Fruit fly (Drosophila melanogaster) whole organism, embryonic: ENCODE data around the gene CG4586.

ENCODE experiments used
- ATbp ChIP-seq: fragments of 200-800 bp; sonication (Bioruptor generic); optimal IDR thresholded peaks from 2 replicates; lab custom pipeline; 2017; ENCODE audit warnings: missing biosample characterization, mild to moderate bottlenecking, missing genetic modification characterization, missing genetic modification reagents
- Bteb2 ChIP-seq: fragments of 200-800 bp; sonication (Bioruptor generic); optimal IDR thresholded peaks from 2 replicates; lab custom pipeline; 2016; ENCODE audit warnings: missing biosample characterization, missing genetic modification characterization
- CG10147 ChIP-seq: fragments of 200-800 bp; sonication (Bioruptor generic); optimal IDR thresholded peaks from 2 replicates; lab custom pipeline; 2019; ENCODE audit warnings: missing biosample characterization, mild to moderate bottlenecking, missing genetic modification characterization, moderate library complexity
- CG10959 ChIP-seq: fragments of 200-800 bp; sonication (Bioruptor generic); IDR thresholded peaks from 2 replicates; pipeline ENCODE4 v1.3.6; 2022; ENCODE audit warnings: missing biosample characterization, missing genetic modification characterization
- CG11696 ChIP-seq: fragments of 200-800 bp; sonication (Bioruptor generic); IDR thresholded peaks from 2 replicates; pipeline ENCODE4 v1.3.6; 2022; ENCODE audit warnings: missing biosample characterization, missing genetic modification characterization
- CG1233 ChIP-seq: fragments of 200-800 bp; sonication (Bioruptor generic); optimal IDR thresholded peaks from 4 replicates; lab custom pipeline; 2018; ENCODE audit warnings: missing biosample characterization, mild to moderate bottlenecking, missing genetic modification characterization
- CG12769 ChIP-seq: fragments of 200-800 bp; sonication (Bioruptor generic); optimal IDR thresholded peaks from 2 replicates; lab custom pipeline; 2019; ENCODE audit warnings: missing biosample characterization, mild to moderate bottlenecking, missing genetic modification characterization, moderate library complexity
- CG13296 ChIP-seq: fragments of 200-800 bp; sonication (Bioruptor generic); optimal IDR thresholded peaks from 3 replicates; lab custom pipeline; 2018; ENCODE audit warnings: missing biosample characterization, mild to moderate bottlenecking, missing genetic modification characterization
- CG13424 ChIP-seq: fragments of 200-800 bp; sonication (Bioruptor generic); optimal IDR thresholded peaks from 2 replicates; lab custom pipeline; 2019; ENCODE audit warnings: missing biosample characterization, mild to moderate bottlenecking, missing genetic modification characterization, moderate library complexity
- CG15073 ChIP-seq: fragments of 200-800 bp; sonication (Bioruptor generic); optimal IDR thresholded peaks from 2 replicates; lab custom pipeline; 2016; ENCODE audit warnings: missing biosample characterization, missing genetic modification characterization
- CG15601 ChIP-seq: fragments of 200-800 bp; sonication (Bioruptor generic); optimal IDR thresholded peaks from 3 replicates; lab custom pipeline; 2019; ENCODE audit warnings: missing biosample characterization, mild to moderate bottlenecking, missing genetic modification characterization, moderate library complexity
- CG1602 ChIP-seq: fragments of 200-800 bp; sonication (Bioruptor generic); optimal IDR thresholded peaks from 3 replicates; lab custom pipeline; 2016; ENCODE audit warnings: missing biosample characterization, missing genetic modification characterization
- CG17912 ChIP-seq: fragments of 200-800 bp; sonication (Bioruptor generic); optimal IDR thresholded peaks from 2 replicates; lab custom pipeline; 2018; ENCODE audit warnings: missing biosample characterization, mild to moderate bottlenecking, missing genetic modification characterization
- CG2202 ChIP-seq: fragments of 200-800 bp; sonication (Bioruptor generic); optimal IDR thresholded peaks from 2 replicates; lab custom pipeline; 2018; ENCODE audit warnings: missing biosample characterization, mild to moderate bottlenecking, missing genetic modification characterization
- CG2678 ChIP-seq: fragments of 200-800 bp; sonication (Bioruptor generic); optimal IDR thresholded peaks from 3 replicates; lab custom pipeline; 2019; ENCODE audit warnings: missing biosample characterization, mild to moderate bottlenecking, missing genetic modification characterization, moderate library complexity
- CG3065 ChIP-seq: fragments of 200-800 bp; sonication (Bioruptor generic); optimal IDR thresholded peaks from 2 replicates; lab custom pipeline; 2016; ENCODE audit warnings: missing biosample characterization, missing genetic modification characterization
- CG3281 ChIP-seq: fragments of 200-800 bp; sonication (Bioruptor generic); optimal IDR thresholded peaks from 3 replicates; lab custom pipeline; 2017; ENCODE audit warnings: missing biosample characterization, mild to moderate bottlenecking, missing genetic modification characterization
- CG3847 ChIP-seq: fragments of 200-800 bp; sonication (Bioruptor generic); IDR thresholded peaks from 2 replicates; pipeline ENCODE4 v1.3.6; 2022; ENCODE audit warnings: missing biosample characterization, missing genetic modification characterization
- CG4424 ChIP-seq: fragments of 200-800 bp; sonication (Bioruptor generic); optimal IDR thresholded peaks from 3 replicates; lab custom pipeline; 2016; ENCODE audit warnings: missing biosample characterization, missing genetic modification characterization
- CG4854 ChIP-seq: fragments of 200-800 bp; sonication (Bioruptor generic); optimal IDR thresholded peaks from 2 replicates; lab custom pipeline; 2016; ENCODE audit warnings: missing biosample characterization, missing genetic modification characterization, inconsistent platforms
- CG6175 ChIP-seq: fragments of 200-800 bp; sonication (Bioruptor generic); IDR thresholded peaks from 3 replicates; pipeline ENCODE4 v1.3.6; 2022; ENCODE audit warnings: missing biosample characterization, missing genetic modification characterization
- CG6689 ChIP-seq: fragments of 200-800 bp; sonication (Bioruptor generic); IDR thresholded peaks from 2 replicates; pipeline ENCODE4 v1.3.6; 2022; ENCODE audit warnings: missing biosample characterization, missing genetic modification characterization
- CG6791 ChIP-seq: fragments of 200-800 bp; sonication (Bioruptor generic); IDR thresholded peaks from 3 replicates; pipeline ENCODE4 v1.3.6; 2022; ENCODE audit warnings: missing biosample characterization, missing genetic modification characterization; ENCODE audit not compliant: partially characterized antibody
- CG8924 ChIP-seq: fragments of 200-800 bp; optimal IDR thresholded peaks from 3 replicates; lab custom pipeline; 2019; ENCODE audit warnings: missing biosample characterization, mild to moderate bottlenecking, missing genetic modification characterization, moderate library complexity
- CG9876 ChIP-seq: fragments of 200-800 bp; sonication (Bioruptor generic); optimal IDR thresholded peaks from 2 replicates; lab custom pipeline; 2016; ENCODE audit warnings: missing biosample characterization, missing genetic modification characterization
- CG9932 ChIP-seq: fragments of 200-800 bp; sonication (Bioruptor generic); IDR thresholded peaks from 2 replicates; pipeline ENCODE4 v1.3.6; 2022; ENCODE audit warnings: missing biosample characterization, missing genetic modification characterization
- Hr51 ChIP-seq, 2 experiments: fragments of 200-800 bp; sonication (Bioruptor generic); optimal IDR thresholded peaks; 2 replicates in 1 of 2; 3 replicates in 1 of 2; lab custom pipeline; 2016 to 2018; ENCODE audit warnings: missing biosample characterization in 2 of 2, missing genetic modification characterization in 2 of 2, mild to moderate bottlenecking in 1 of 2, moderate library complexity in 1 of 2
- Max ChIP-seq: fragments of 200-800 bp; sonication (Bioruptor generic); optimal IDR thresholded peaks from 2 replicates; lab custom pipeline; 2016; ENCODE audit warnings: missing biosample characterization, mild to moderate bottlenecking, missing genetic modification characterization
- Myb ChIP-seq: fragments of 200-800 bp; sonication (Bioruptor generic); optimal IDR thresholded peaks from 2 replicates; lab custom pipeline; 2016; ENCODE audit warnings: missing biosample characterization, missing genetic modification characterization
- Nf-YA ChIP-seq: fragments of 200-800 bp; sonication (Bioruptor generic); IDR thresholded peaks from 2 replicates; pipeline ENCODE4 v1.3.6; 2022; ENCODE audit warnings: missing biosample characterization, missing genetic modification characterization
- Sox100B ChIP-seq: fragments of 200-800 bp; sonication (Bioruptor generic); optimal IDR thresholded peaks from 3 replicates; lab custom pipeline; 2018; ENCODE audit warnings: missing biosample characterization, mild to moderate bottlenecking, missing genetic modification characterization
- ash1 ChIP-seq: fragments of 200-800 bp; sonication (Bioruptor generic); optimal IDR thresholded peaks from 2 replicates; lab custom pipeline; 2018; ENCODE audit warnings: missing biosample characterization, mild to moderate bottlenecking, missing genetic modification characterization
- chif ChIP-seq, 2 experiments: fragments of 200-800 bp; sonication (Bioruptor generic); optimal IDR thresholded peaks; 3 replicates each; lab custom pipeline; 2016; ENCODE audit warnings: missing biosample characterization in 2 of 2, missing genetic modification characterization in 2 of 2
- ci ChIP-seq: fragments of 200-800 bp; sonication (Bioruptor generic); IDR thresholded peaks from 3 replicates; pipeline ENCODE4 v1.3.6; 2022; ENCODE audit warnings: missing biosample characterization, missing genetic modification characterization
- disco-r ChIP-seq: fragments of 200-800 bp; sonication (Bioruptor generic); optimal IDR thresholded peaks from 2 replicates; lab custom pipeline; 2016; ENCODE audit warnings: missing biosample characterization, missing genetic modification characterization
- exex ChIP-seq: fragments of 200-800 bp; sonication (Bioruptor generic); optimal IDR thresholded peaks from 4 replicates; lab custom pipeline; 2018; ENCODE audit warnings: missing biosample characterization, mild to moderate bottlenecking, missing genetic modification characterization, moderate library complexity
- fd96Cb ChIP-seq: fragments of 200-800 bp; sonication (Bioruptor generic); optimal IDR thresholded peaks from 2 replicates; lab custom pipeline; 2018; ENCODE audit warnings: missing biosample characterization, mild to moderate bottlenecking, missing genetic modification characterization, moderate library complexity
- gcm ChIP-seq: fragments of 200-800 bp; sonication (Bioruptor generic); optimal IDR thresholded peaks from 2 replicates; lab custom pipeline; 2019; ENCODE audit warnings: missing biosample characterization, mild to moderate bottlenecking, missing genetic modification characterization, moderate library complexity
- h ChIP-seq: fragments of >200 bp; optimal IDR thresholded peaks from 2 replicates; lab custom pipeline; 2017
- hkb ChIP-seq, 2 experiments: fragments of 200-800 bp in 1 of 2; fragments of >200 bp in 1 of 2; sonication (Bioruptor generic) in 1 of 2; IDR thresholded peaks in 1 of 2; optimal IDR thresholded peaks in 1 of 2; 2 replicates each; pipeline versions ENCODE4 v1.3.6 to Lab custom; 2017 to 2022; ENCODE audit warnings: missing biosample characterization in 1 of 2, missing genetic modification characterization in 1 of 2
- hth ChIP-seq: fragments of >200 bp; optimal IDR thresholded peaks from 2 replicates; lab custom pipeline; 2017; ENCODE audit warnings: inconsistent platforms
- knrl ChIP-seq: fragments of 200-800 bp; sonication (Bioruptor generic); IDR thresholded peaks from 3 replicates; pipeline ENCODE4 v1.3.6; 2022; ENCODE audit warnings: missing biosample characterization, missing genetic modification characterization; ENCODE audit not compliant: partially characterized antibody
- pita ChIP-seq: fragments of 200-800 bp; sonication (Bioruptor generic); optimal IDR thresholded peaks from 2 replicates; lab custom pipeline; 2017; ENCODE audit warnings: missing biosample characterization, mild to moderate bottlenecking, missing genetic modification characterization
- row ChIP-seq: fragments of 200-800 bp; sonication (Bioruptor generic); IDR thresholded peaks from 3 replicates; pipeline ENCODE4 v1.3.6; 2022; ENCODE audit warnings: missing biosample characterization, missing genetic modification characterization
- shn ChIP-seq: fragments of 200-800 bp; sonication (Bioruptor generic); optimal IDR thresholded peaks from 3 replicates; lab custom pipeline; 2016; ENCODE audit warnings: missing biosample characterization, missing genetic modification characterization
- slou ChIP-seq: fragments of 200-800 bp; sonication (Bioruptor generic); optimal IDR thresholded peaks from 3 replicates; lab custom pipeline; 2016; ENCODE audit warnings: missing biosample characterization, missing genetic modification characterization
- tin ChIP-seq: fragments of 200-800 bp; sonication (Bioruptor generic); optimal IDR thresholded peaks from 3 replicates; lab custom pipeline; 2016; ENCODE audit warnings: missing biosample characterization, missing genetic modification characterization
- toy ChIP-seq: fragments of 200-800 bp; sonication (Bioruptor generic); IDR thresholded peaks from 2 replicates; pipeline ENCODE4 v1.3.6; 2022; ENCODE audit warnings: missing biosample characterization, missing genetic modification characterization
- vvl ChIP-seq: fragments of 200-800 bp; sonication (Bioruptor generic); IDR thresholded peaks from 2 replicates; pipeline ENCODE4 v1.3.6; 2022; ENCODE audit warnings: missing biosample characterization, missing genetic modification characterization
- wdn ChIP-seq: fragments of 200-800 bp; sonication (Bioruptor generic); IDR thresholded peaks from 2 replicates; pipeline ENCODE4 v1.3.6; 2022; ENCODE audit warnings: missing biosample characterization, missing genetic modification characterization
- zen ChIP-seq: fragments of 200-800 bp; sonication (Bioruptor generic); optimal IDR thresholded peaks from 3 replicates; lab custom pipeline; 2018; ENCODE audit warnings: missing biosample characterization, mild to moderate bottlenecking, missing genetic modification characterization, moderate library complexity

CG4586 gene

dm6 chrX:6993753-6994152 lies 24.0 kb downstream of the CG4586 start (continued):
- peak; percentile 57 for TF ChIP-seq CG1233 (GFP tag; lab: Kevin White, UChicago)
- peak; percentile 42 for TF ChIP-seq Bteb2 (GFP tag; lab: Kevin White, UChicago)
- TF ChIP-seq CG6689 (GFP tag; lab: Robert Waterston, UW), result peak; percentile 75
- peak; percentile 76 for TF ChIP-seq shn (GFP tag; lab: Kevin White, UChicago)
- TF ChIP-seq fd96Cb (tag; lab: Kevin White, UChicago), result peak; percentile 65
- TF ChIP-seq Max (GFP tag; lab: Kevin White, UChicago), result peak; percentile 23
- TF ChIP-seq Hr51 (GFP tag; optimal IDR thresholded peaks at IDR 0.05; lab: Kevin White, UChicago), result peak; percentile 31 to 73
- peak; percentile 59 for TF ChIP-seq CG9876 (GFP tag; lab: Kevin White, UChicago)
- TF ChIP-seq CG8924 (tag; lab: Kevin White, UChicago), result peak; percentile 52
- TF ChIP-seq CG3065 (GFP tag; lab: Kevin White, UChicago), result no peak
- peak; percentile 72 for TF ChIP-seq CG13424
- peak; percentile 56 for TF ChIP-seq Myb (GFP tag; lab: Kevin White, UChicago)
- peak; percentile 23 for TF ChIP-seq gcm (GFP tag; lab: Kevin White, UChicago)
- TF ChIP-seq Sox100B, result peak; percentile 42
- TF ChIP-seq wdn (GFP tag; lab: Robert Waterston, UW), result peak; percentile 76
- TF ChIP-seq CG15073, result no peak
- TF ChIP-seq CG17912 (GFP tag; lab: Kevin White, UChicago), result no peak
- TF ChIP-seq vvl (GFP tag; lab: Robert Waterston, UW), result peak; percentile 89
- TF ChIP-seq CG6175 (GFP tag; lab: Robert Waterston, UW), result peak; percentile 62; the same call in 2 of the 3 replicates
- peak; percentile 92 for TF ChIP-seq row
- no peak for TF ChIP-seq slou (GFP tag; lab: Kevin White, UChicago)
- peak; percentile 50 for TF ChIP-seq CG4854 (GFP tag; lab: Kevin White, UChicago)
- TF ChIP-seq zen (tag; lab: Kevin White, UChicago), result peak; percentile 56
- peak; percentile 74 for TF ChIP-seq Nf-YA (GFP tag; lab: Robert Waterston, UW)
- TF ChIP-seq CG2678, result peak; percentile 82
- TF ChIP-seq CG13296 (GFP tag; lab: Kevin White, UChicago), result peak; percentile 35
- no peak for TF ChIP-seq disco-r (GFP tag; lab: Kevin White, UChicago)
- TF ChIP-seq CG4424 (GFP tag; lab: Kevin White, UChicago), result peak; percentile 75
- no peak for TF ChIP-seq h (lab: Kevin White, UChicago)
- no peak for TF ChIP-seq CG6791 (GFP tag; lab: Robert Waterston, UW)
- peak; percentile 44 for TF ChIP-seq CG15601 (tag; lab: Kevin White, UChicago)
- TF ChIP-seq CG3281 (GFP tag; lab: Kevin White, UChicago), result peak; percentile 62
- no peak for TF ChIP-seq toy (GFP tag; lab: Robert Waterston, UW)
- peak; percentile 57; the same call in 1 of the 2 replicates for TF ChIP-seq CG11696
- no peak for TF ChIP-seq hth (lab: Kevin White, UChicago)
- no peak for TF ChIP-seq CG2202 (tag; lab: Kevin White, UChicago)
- peak; percentile 56 for TF ChIP-seq CG1602 (GFP tag; lab: Kevin White, UChicago)
- TF ChIP-seq knrl (GFP tag; lab: Robert Waterston, UW), result no peak
- peak; percentile 86 for TF ChIP-seq ci (GFP tag; lab: Robert Waterston, UW)
- TF ChIP-seq CG12769 (tag; lab: Kevin White, UChicago), result peak; percentile 61
- TF ChIP-seq ATbp (GFP tag; lab: Kevin White, UChicago), result peak; percentile 66
- peak; percentile 6 for TF ChIP-seq exex
- TF ChIP-seq ash1 (GFP tag; lab: Kevin White, UChicago), result no peak
- TF ChIP-seq CG3847 (GFP tag; lab: Robert Waterston, UW), result peak; percentile 66
- TF ChIP-seq CG10147 (GFP tag; lab: Kevin White, UChicago), result peak; percentile 42
- peak; percentile 68 to 71 for TF ChIP-seq chif (GFP tag; optimal IDR thresholded peaks at IDR 0.05; lab: Kevin White, UChicago)
- no peak for TF ChIP-seq pita (GFP tag; lab: Kevin White, UChicago)
- peak; percentile 42; the same call in 1 of the 2 replicates for TF ChIP-seq CG10959
- peak; percentile 77 for TF ChIP-seq CG9932 (GFP tag; lab: Robert Waterston, UW)
- TF ChIP-seq tin (GFP tag; lab: Kevin White, UChicago), result peak; percentile 55
- no peak for TF ChIP-seq hkb (optimal IDR thresholded peaks at IDR 0.05; lab: Kevin White, UChicago)
- TF ChIP-seq hkb (GFP tag; IDR thresholded peaks at IDR 0.05; lab: Robert Waterston, UW), result peak; percentile 88
